Worm (Caenorhabditis elegans) whole organism, L2 larva: Measurements from ENCODE around the gene C18B10.6.

Source experiments
- C34F6.9 ChIP-seq: fragments of 150-350 bp; optimal IDR thresholded peaks from 2 replicates; lab custom pipeline; 2014; ENCODE audit warnings: missing biosample characterization, missing genetic modification characterization
- F13H6.1 ChIP-seq: sonication (generic microtip); optimal IDR thresholded peaks from 2 replicates; lab custom pipeline; 2016; ENCODE audit warnings: missing genetic modification characterization, missing compliant biosample characterization
- Y55F3AM.14 ChIP-seq: fragments of 200-800 bp; sonication (Bioruptor generic); optimal IDR thresholded peaks from 2 replicates; lab custom pipeline; 2018; ENCODE audit warnings: mild to moderate bottlenecking, missing genetic modification characterization, missing compliant biosample characterization
- ZK546.5 ChIP-seq: sonication (generic microtip); optimal IDR thresholded peaks from 2 replicates; lab custom pipeline; 2017; ENCODE audit warnings: missing biosample characterization, missing genetic modification characterization
- ama-1 ChIP-seq: fragments of 150-350 bp; optimal IDR thresholded peaks from 2 replicates; lab custom pipeline; 2018; ENCODE audit warnings: inconsistent platforms
- blmp-1 ChIP-seq: sonication (generic microtip); optimal IDR thresholded peaks from 2 replicates; lab custom pipeline; 2017; ENCODE audit warnings: missing genetic modification characterization, mild to moderate bottlenecking, missing compliant biosample characterization, antibody characterized with exemption, moderate library complexity; ENCODE audit not compliant: insufficient read depth
- ceh-82 ChIP-seq: fragments of 150-350 bp; optimal IDR thresholded peaks from 2 replicates; lab custom pipeline; 2014; ENCODE audit warnings: missing biosample characterization, missing genetic modification characterization
- crh-2 ChIP-seq: sonication (generic microtip); optimal IDR thresholded peaks from 2 replicates; lab custom pipeline; 2017; ENCODE audit warnings: missing biosample characterization, missing genetic modification characterization
- dmd-4 ChIP-seq: sonication (generic microtip); optimal IDR thresholded peaks from 2 replicates; lab custom pipeline; 2017; ENCODE audit warnings: missing biosample characterization, missing genetic modification characterization
- elt-3 ChIP-seq: sonication (generic microtip); optimal IDR thresholded peaks from 2 replicates; lab custom pipeline; 2017; ENCODE audit warnings: missing biosample characterization, missing genetic modification characterization
- fos-1 ChIP-seq: fragments of 150-350 bp; optimal IDR thresholded peaks from 2 replicates; lab custom pipeline; 2014; ENCODE audit warnings: missing biosample characterization, missing genetic modification characterization
- gmeb-1 ChIP-seq: fragments of 150-350 bp; optimal IDR thresholded peaks from 2 replicates; lab custom pipeline; 2014; ENCODE audit warnings: missing biosample characterization, missing genetic modification characterization
- lin-11 ChIP-seq: fragments of 150-350 bp; sonication (generic microtip); optimal IDR thresholded peaks from 2 replicates; lab custom pipeline; 2014; ENCODE audit warnings: missing biosample characterization, missing genetic modification characterization, inconsistent platforms, mixed read lengths
- lin-39 ChIP-seq: fragments of 150-350 bp; optimal IDR thresholded peaks from 2 replicates; lab custom pipeline; 2014; ENCODE audit warnings: missing biosample characterization, missing genetic modification reagents, missing genetic modification characterization
- lsy-2 ChIP-seq, 2 experiments: fragments of 150-350 bp in 1 of 2; sonication (generic microtip) in 1 of 2; optimal IDR thresholded peaks; 2 replicates each; lab custom pipeline; 2014 to 2017; ENCODE audit warnings: missing biosample characterization in 2 of 2, missing genetic modification characterization in 2 of 2
- mbf-1 ChIP-seq: sonication (generic microtip); optimal IDR thresholded peaks from 2 replicates; lab custom pipeline; 2017; ENCODE audit warnings: missing biosample characterization, missing genetic modification characterization
- mdl-1 ChIP-seq, 2 experiments: fragments of 150-350 bp in 1 of 2; sonication (generic microtip) in 1 of 2; optimal IDR thresholded peaks; 2 replicates each; lab custom pipeline; 2017; ENCODE audit warnings: missing biosample characterization in 2 of 2, missing genetic modification characterization in 2 of 2
- nhr-10 ChIP-seq: sonication (generic microtip); optimal IDR thresholded peaks from 2 replicates; lab custom pipeline; 2017; ENCODE audit warnings: missing biosample characterization, missing genetic modification characterization
- nhr-129 ChIP-seq: fragments of 150-350 bp; optimal IDR thresholded peaks from 2 replicates; lab custom pipeline; 2014; ENCODE audit warnings: missing biosample characterization, missing genetic modification characterization
- nhr-21 ChIP-seq: fragments of 150-350 bp; optimal IDR thresholded peaks from 2 replicates; lab custom pipeline; 2014; ENCODE audit warnings: missing biosample characterization, missing genetic modification characterization
- nhr-23 ChIP-seq: fragments of 150-350 bp; optimal IDR thresholded peaks from 2 replicates; lab custom pipeline; 2014; ENCODE audit warnings: missing biosample characterization, missing genetic modification reagents, missing genetic modification characterization
- nhr-237 ChIP-seq: fragments of 150-350 bp; optimal IDR thresholded peaks from 2 replicates; lab custom pipeline; 2014; ENCODE audit warnings: missing biosample characterization, missing genetic modification characterization
- nhr-25 ChIP-seq: fragments of 150-350 bp; sonication (generic microtip); optimal IDR thresholded peaks from 3 replicates; lab custom pipeline; 2014; ENCODE audit warnings: missing biosample characterization, missing genetic modification characterization
- nhr-6 ChIP-seq: fragments of 150-350 bp; optimal IDR thresholded peaks from 2 replicates; lab custom pipeline; 2014; ENCODE audit warnings: missing biosample characterization, missing genetic modification characterization
- nhr-77 ChIP-seq: fragments of 150-350 bp; optimal IDR thresholded peaks from 2 replicates; lab custom pipeline; 2014; ENCODE audit warnings: missing biosample characterization, missing genetic modification characterization
- peb-1 ChIP-seq: fragments of 150-350 bp; optimal IDR thresholded peaks from 2 replicates; lab custom pipeline; 2014; ENCODE audit warnings: missing biosample characterization, missing genetic modification characterization
- sem-4 ChIP-seq: fragments of 150-350 bp; optimal IDR thresholded peaks from 2 replicates; lab custom pipeline; 2014; ENCODE audit warnings: missing biosample characterization, missing genetic modification reagents, missing genetic modification characterization
- sma-3 ChIP-seq: sonication (generic microtip); optimal IDR thresholded peaks from 2 replicates; lab custom pipeline; 2016; ENCODE audit warnings: missing genetic modification reagents, missing genetic modification characterization, missing compliant biosample characterization
- sma-9 ChIP-seq, 2 experiments: fragments of 150-350 bp in 1 of 2; sonication (generic microtip) in 1 of 2; optimal IDR thresholded peaks; 2 replicates each; lab custom pipeline; 2014 to 2016; ENCODE audit warnings: missing genetic modification characterization in 2 of 2, mild to moderate bottlenecking in 1 of 2, missing biosample characterization in 1 of 2, missing compliant biosample characterization in 1 of 2, missing genetic modification reagents in 1 of 2, moderate library complexity in 1 of 2
- unc-39 ChIP-seq: fragments of 150-350 bp; optimal IDR thresholded peaks from 2 replicates; lab custom pipeline; 2014; ENCODE audit warnings: missing biosample characterization, missing genetic modification characterization
- unc-55 ChIP-seq: fragments of 150-350 bp; sonication (generic microtip); optimal IDR thresholded peaks from 3 replicates; lab custom pipeline; 2014; ENCODE audit warnings: missing biosample characterization, missing genetic modification reagents, missing genetic modification characterization
- unc-62 ChIP-seq: fragments of 150-350 bp; optimal IDR thresholded peaks from 2 replicates; lab custom pipeline; 2014; ENCODE audit warnings: missing biosample characterization, missing genetic modification reagents, missing genetic modification characterization
- zag-1 ChIP-seq: fragments of 150-350 bp; optimal IDR thresholded peaks from 2 replicates; lab custom pipeline; 2014; ENCODE audit warnings: missing biosample characterization, missing genetic modification characterization
- ztf-1 ChIP-seq: fragments of 200-800 bp; sonication (Bioruptor generic); conservative IDR thresholded peaks from 2 replicates; pipeline ENCODE4 v1.3.6; 2022; ENCODE audit warnings: missing genetic modification characterization, missing compliant biosample characterization
- ztf-4 ChIP-seq: fragments of 150-350 bp; optimal IDR thresholded peaks from 2 replicates; lab custom pipeline; 2014; ENCODE audit warnings: missing biosample characterization, missing genetic modification characterization

C18B10.6 gene

DNA sequence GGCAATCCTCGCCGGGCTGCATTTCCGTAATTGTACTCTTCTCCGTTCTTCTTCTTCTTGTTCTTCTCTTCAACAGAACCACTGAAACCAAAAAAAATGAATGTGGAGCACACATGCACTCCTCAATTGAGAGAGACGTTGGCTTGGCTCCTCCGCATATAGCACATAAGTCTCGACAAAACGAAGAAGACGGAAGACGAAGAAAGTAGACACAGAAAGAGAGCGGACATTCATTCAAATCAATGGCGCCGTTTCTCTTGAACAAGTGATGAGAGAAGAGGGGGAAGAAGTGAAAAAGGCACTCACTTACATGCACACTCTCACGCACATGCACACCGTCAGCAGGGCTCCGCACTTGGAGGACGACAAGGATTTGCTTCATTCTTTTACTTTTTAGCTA, 43.3 kb downstream of the C18B10.6 start, which contains the start of gene F25E5.9:
Gene F25E5.9 (minus strand): TSS at position 382 of the 400 bp plus-strand sequence.
- TF ChIP-seq ZK546.5 (tag; lab: Kevin White, UChicago) (no peak), F13H6.1 (tag; lab: Kevin White, UChicago) (peak; percentile 1), lsy-2 (tag; optimal IDR thresholded peaks at IDR 0.05; lab: Kevin White, UChicago) (peak in 1 of 2 experiments; percentile 34), unc-62 (GFP tag; lab: Kevin White, UChicago) (no peak), C34F6.9 (peak; percentile 65), dmd-4 (no peak), nhr-10 (no peak), ceh-82 (tag; lab: Kevin White, UChicago) (no peak), ztf-4 (no peak), fos-1 (tag; lab: Kevin White, UChicago) (no peak), nhr-23 (tag; lab: Kevin White, UChicago) (no peak), Y55F3AM.14 (GFP tag; lab: Kevin White, UChicago) (peak; percentile 52), nhr-129 (tag; lab: Kevin White, UChicago) (peak; percentile 18), mdl-1 (tag; optimal IDR thresholded peaks at IDR 0.05; lab: Kevin White, UChicago) (peak in 1 of 2 experiments; percentile 43), unc-39 (no peak), ama-1 (lab: Kevin White, UChicago) (peak; percentile 51), unc-55 (peak; percentile 70), peb-1 (tag; lab: Kevin White, UChicago) (no peak), sem-4 (tag; lab: Kevin White, UChicago) (peak; percentile 62)

DNA sequence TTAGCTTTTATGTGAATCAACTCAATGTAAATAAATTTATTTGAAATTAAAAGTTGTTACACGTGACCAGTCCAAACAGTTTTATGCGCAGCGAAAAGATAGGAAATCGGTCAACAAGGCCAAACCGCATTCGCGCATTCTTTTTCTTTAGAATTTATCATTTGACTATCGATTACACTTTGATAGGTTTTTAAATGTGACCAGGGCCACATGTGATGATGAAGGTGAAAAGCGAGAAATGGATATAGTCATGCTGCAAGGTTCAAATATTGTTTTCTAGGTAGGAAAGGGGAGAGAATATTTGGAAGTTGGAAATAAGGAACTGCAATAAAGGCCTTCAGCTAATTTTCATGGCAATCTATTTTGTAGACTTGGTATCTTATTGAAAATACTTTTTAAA, 43.9 kb downstream of the C18B10.6 start:
- TF ChIP-seq nhr-6 (tag; lab: Kevin White, UChicago) (no peak), sma-3 (peak; percentile 72), nhr-237 (tag; lab: Kevin White, UChicago) (no peak), nhr-21 (tag; lab: Kevin White, UChicago) (peak; percentile 94), lsy-2 (tag; optimal IDR thresholded peaks at IDR 0.05; lab: Kevin White, UChicago) (peak in 1 of 2 experiments; percentile 5), dmd-4 (no peak), crh-2 (peak; percentile 30), gmeb-1 (tag; lab: Kevin White, UChicago) (peak; percentile 26), elt-3 (tag; lab: Kevin White, UChicago) (no peak), ztf-4 (peak; percentile 5), nhr-25 (tag; lab: Kevin White, UChicago) (peak; percentile 81), ZK546.5 (tag; lab: Kevin White, UChicago) (no peak), ama-1 (lab: Kevin White, UChicago) (peak; percentile 98), C34F6.9 (peak; percentile 45), sma-9 (GFP tag; optimal IDR thresholded peaks at IDR 0.05; lab: Kevin White, UChicago) (peak; percentile 52), sma-9 (tag; optimal IDR thresholded peaks at IDR 0.05; lab: Kevin White, UChicago) (no peak), F13H6.1 (tag; lab: Kevin White, UChicago) (no peak), blmp-1 (peak; percentile 59), zag-1 (tag; lab: Kevin White, UChicago) (no peak), nhr-23 (tag; lab: Kevin White, UChicago) (no peak), fos-1 (tag; lab: Kevin White, UChicago) (peak; percentile 31), nhr-129 (tag; lab: Kevin White, UChicago) (peak; percentile 59)

DNA sequence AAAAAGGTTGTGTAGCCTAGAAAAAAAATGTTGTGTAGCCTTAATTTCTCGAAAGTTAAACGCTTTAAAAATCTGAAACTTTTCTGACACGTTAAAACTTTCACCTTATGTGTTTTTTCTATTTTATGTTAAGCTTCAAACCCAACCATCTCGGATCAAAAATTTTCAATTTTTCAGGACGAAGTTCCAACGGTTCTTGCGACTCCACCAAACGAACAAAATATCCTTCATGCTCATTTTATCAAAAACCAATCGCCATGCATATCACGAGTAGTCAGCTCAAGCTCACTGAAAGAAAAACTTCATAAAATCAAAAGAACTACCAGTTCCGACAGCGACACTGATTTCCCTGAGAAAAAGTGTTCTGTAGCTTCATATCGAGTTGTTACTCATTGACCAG, 44.3 kb downstream of the C18B10.6 start:
- TF ChIP-seq lin-39 (tag; lab: Kevin White, UChicago) (no peak), mbf-1 (tag; lab: Kevin White, UChicago) (no peak), ama-1 (lab: Kevin White, UChicago) (no peak), ztf-1 (GFP tag; lab: Robert Waterston, UW) (no peak), unc-62 (GFP tag; lab: Kevin White, UChicago) (no peak), nhr-77 (tag; lab: Kevin White, UChicago) (no peak), lin-11 (tag; lab: Kevin White, UChicago) (no peak), F13H6.1 (tag; lab: Kevin White, UChicago) (no peak), nhr-237 (tag; lab: Kevin White, UChicago) (no peak), nhr-25 (tag; lab: Kevin White, UChicago) (no peak), sma-9 (GFP tag; optimal IDR thresholded peaks at IDR 0.05; lab: Kevin White, UChicago) (no peak), sma-9 (tag; optimal IDR thresholded peaks at IDR 0.05; lab: Kevin White, UChicago) (no peak), ceh-82 (tag; lab: Kevin White, UChicago) (no peak)
